Worm (Caenorhabditis elegans): ENCODE measurements around the gene nhr-46.
A peak's percentile ranks its signal among the peaks of the same experiment; 100 is the strongest.

DNA sequence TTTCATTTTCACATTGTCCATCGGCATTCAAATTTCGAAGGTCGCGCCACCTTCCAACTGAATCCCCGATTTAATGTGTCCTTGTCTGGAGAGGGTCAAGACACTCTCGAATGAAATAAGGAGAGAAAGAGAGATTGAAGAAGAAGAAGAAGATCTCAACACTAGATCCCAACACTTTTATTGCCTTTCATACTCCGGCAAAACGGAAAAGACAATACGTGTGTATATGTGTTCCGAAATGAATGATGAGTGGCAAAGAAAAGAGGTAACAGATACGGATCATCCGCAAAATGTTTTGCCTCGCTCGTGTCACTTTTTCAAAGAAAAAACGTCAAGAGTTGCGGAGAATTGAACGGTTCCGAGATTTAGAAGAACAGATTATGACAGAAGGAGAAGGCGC is 57.3 kb downstream of the nhr-46 start:
- TF ChIP-seq elt-1 (tag; optimal IDR thresholded peaks at IDR 0.05; ENCODE audit: borderline replicate concordance, insufficient read depth) (peak; percentile 67), unc-39 (tag; optimal IDR thresholded peaks at IDR 0.05) (no peak), nhr-28 (tag; optimal IDR thresholded peaks at IDR 0.05) (no peak)

Data from whole organism, mixed stage, embryonic.